Fruit fly (Drosophila melanogaster): ENCODE results near the gene RpS6.

The RpS6 gene

DNA sequence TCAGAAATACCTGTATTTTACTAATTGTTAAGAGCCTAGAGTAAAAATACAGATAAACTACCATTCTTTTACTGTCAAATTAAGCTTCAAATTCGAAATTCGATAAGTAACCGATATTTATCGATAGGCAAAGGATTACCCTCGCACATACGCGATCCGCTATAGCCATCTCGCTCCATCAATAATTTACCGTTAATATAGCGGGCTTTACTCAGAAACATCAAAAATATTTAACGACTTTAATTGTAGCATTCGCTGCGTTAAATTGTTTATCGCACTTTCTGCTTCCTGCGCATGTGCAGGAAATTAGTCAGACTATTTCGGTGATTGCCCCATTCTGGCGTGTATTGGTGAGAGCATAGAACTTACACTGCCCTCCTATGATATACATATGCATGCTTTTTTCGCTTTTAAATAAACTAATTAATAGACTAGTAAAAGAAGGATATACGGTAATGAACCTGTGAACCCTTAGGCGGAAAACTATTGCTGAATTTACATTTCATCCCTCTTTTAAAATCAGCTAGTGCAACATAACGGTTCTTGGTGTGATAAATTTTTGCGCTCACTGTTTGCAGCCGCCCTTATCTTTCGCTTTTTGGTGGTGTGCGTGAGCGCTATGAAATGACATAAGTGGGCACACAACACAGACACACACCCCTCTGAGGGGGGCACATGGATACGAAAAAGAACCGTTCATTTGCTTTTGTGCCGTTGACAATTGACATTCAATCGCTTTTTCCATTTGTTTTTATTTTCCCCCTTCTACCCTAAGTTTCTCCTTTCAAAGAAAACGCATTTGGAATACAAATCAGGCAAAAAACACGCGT is 7.3 kb upstream of the RpS6 start, which contains the start of the genes dpr14 and spidey (continued):
- TF ChIP-seq Max (GFP tag; optimal IDR thresholded peaks at IDR 0.05) (peak; percentile 84), CG17385 (GFP tag; optimal IDR thresholded peaks at IDR 0.05) (peak; percentile 89), onecut (GFP tag; IDR thresholded peaks at IDR 0.05) (peak; percentile 87), CG1603 (tag; optimal IDR thresholded peaks at IDR 0.05) (peak; percentile 92), CG3847 (GFP tag; IDR thresholded peaks at IDR 0.05) (peak; percentile 88), HLH54F (GFP tag; optimal IDR thresholded peaks at IDR 0.05) (peak; percentile 92), Camta (GFP tag; optimal IDR thresholded peaks at IDR 0.05) (peak; percentile 83), MBD-R2 (GFP tag; IDR thresholded peaks at IDR 0.05) (peak; percentile 80; the same call in 1 of the 2 replicates), kah (GFP tag; optimal IDR thresholded peaks at IDR 0.05) (peak; percentile 69), pita (GFP tag; optimal IDR thresholded peaks at IDR 0.05) (no peak), crol (GFP tag; IDR thresholded peaks at IDR 0.05) (peak; percentile 89), Hand (GFP tag; optimal IDR thresholded peaks at IDR 0.05) (peak; percentile 88), rib (GFP tag; IDR thresholded peaks at IDR 0.05) (peak; percentile 75), crc (GFP tag; optimal IDR thresholded peaks at IDR 0.05) (peak; percentile 73), CG8924 (tag; optimal IDR thresholded peaks at IDR 0.05) (peak; percentile 93), CoRest (tag; optimal IDR thresholded peaks at IDR 0.05) (peak; percentile 92), CG10274 (GFP tag; optimal IDR thresholded peaks at IDR 0.05) (peak; percentile 69), gcm (GFP tag; optimal IDR thresholded peaks at IDR 0.05) (peak; percentile 93), MTF-1 (GFP tag; optimal IDR thresholded peaks at IDR 0.05; ENCODE audit: borderline replicate concordance) (peak; percentile 72), zfh1 (GFP tag; IDR thresholded peaks at IDR 0.05) (peak; percentile 87), C15 (GFP tag; IDR thresholded peaks at IDR 0.05) (peak; percentile 71; the same call in 1 of the 3 replicates), tin (GFP tag; optimal IDR thresholded peaks at IDR 0.05) (peak; percentile 86), CG13296 (GFP tag; optimal IDR thresholded peaks at IDR 0.05) (peak; percentile 92), fd96Cb (tag; optimal IDR thresholded peaks at IDR 0.05) (peak; percentile 88), Oaz (GFP tag; IDR thresholded peaks at IDR 0.05) (peak; percentile 86), gsb-n (tag; optimal IDR thresholded peaks at IDR 0.05) (peak; percentile 87), CG5953 (GFP tag; IDR thresholded peaks at IDR 0.05) (peak; percentile 72), CG7372 (GFP tag; IDR thresholded peaks at IDR 0.05) (peak; percentile 89), CG9876 (GFP tag; optimal IDR thresholded peaks at IDR 0.05) (peak; percentile 73), Asciz (GFP tag; optimal IDR thresholded peaks at IDR 0.05) (peak; percentile 77), inv (GFP tag; IDR thresholded peaks at IDR 0.05; ENCODE audit: partially characterized antibody) (0 out of 2 replicates have a peak, but pooled peaks have one; percentile 21), CG11456 (GFP tag; IDR thresholded peaks at IDR 0.05) (peak; percentile 90), CG9797 (GFP tag; optimal IDR thresholded peaks at IDR 0.05) (peak; percentile 22), Fer1 (GFP tag; optimal IDR thresholded peaks at IDR 0.05) (peak; percentile 95), CG12104 (GFP tag; optimal IDR thresholded peaks at IDR 0.05) (peak; percentile 62), Hey (tag; optimal IDR thresholded peaks at IDR 0.05) (peak; percentile 67), gem (tag; optimal IDR thresholded peaks at IDR 0.05) (peak; percentile 94), pb (GFP tag; optimal IDR thresholded peaks at IDR 0.05) (peak; percentile 22), odd (GFP tag; optimal IDR thresholded peaks at IDR 0.05) (peak; percentile 84), CG12942 (GFP tag; optimal IDR thresholded peaks at IDR 0.05) (peak; percentile 74), Doc3 (GFP tag; IDR thresholded peaks at IDR 0.05; ENCODE audit: partially characterized antibody) (0 out of 3 replicates have a peak, but pooled peaks have one; percentile 15), CG14050 (GFP tag; IDR thresholded peaks at IDR 0.05) (peak; percentile 81), lmd (GFP tag; IDR thresholded peaks at IDR 0.05) (peak; percentile 91), bsh (GFP tag; optimal IDR thresholded peaks at IDR 0.05) (peak; percentile 44 to 92), Sry-β (GFP tag; optimal IDR thresholded peaks at IDR 0.05) (peak; percentile 31), zen (tag; optimal IDR thresholded peaks at IDR 0.05) (peak; percentile 73), grau (tag; optimal IDR thresholded peaks at IDR 0.05) (peak; percentile 92), Lhr (GFP tag; optimal IDR thresholded peaks at IDR 0.05) (peak; percentile 57)

Data from whole organism, embryonic.